Worm (Caenorhabditis elegans) whole organism, midembryonic: ENCODE data around the gene cnc-6.

ENCODE experiments used
- T22C8.4 ChIP-seq: fragments of 200-800 bp; sonication (Bioruptor generic); IDR thresholded peaks from 2 replicates; pipeline ENCODE4 v1.3.6; 2022; ENCODE audit warnings: missing genetic modification characterization, missing compliant biosample characterization
- flt-1 ChIP-seq: fragments of 200-800 bp; sonication (Bioruptor generic); IDR thresholded peaks from 2 replicates; pipeline ENCODE4 v1.3.6; 2022; ENCODE audit warnings: missing genetic modification characterization, missing compliant biosample characterization
- ref-1 ChIP-seq: fragments of 200-800 bp; sonication (Bioruptor generic); conservative IDR thresholded peaks from 2 replicates; pipeline ENCODE4 v1.3.6; 2022; ENCODE audit warnings: missing genetic modification reagents, missing genetic modification characterization, missing compliant biosample characterization
- ztf-23 ChIP-seq: fragments of 200-800 bp; sonication (Bioruptor generic); IDR thresholded peaks from 2 replicates; pipeline ENCODE4 v1.3.6; 2022; ENCODE audit warnings: missing genetic modification reagents, missing genetic modification characterization, missing compliant biosample characterization

DNA sequence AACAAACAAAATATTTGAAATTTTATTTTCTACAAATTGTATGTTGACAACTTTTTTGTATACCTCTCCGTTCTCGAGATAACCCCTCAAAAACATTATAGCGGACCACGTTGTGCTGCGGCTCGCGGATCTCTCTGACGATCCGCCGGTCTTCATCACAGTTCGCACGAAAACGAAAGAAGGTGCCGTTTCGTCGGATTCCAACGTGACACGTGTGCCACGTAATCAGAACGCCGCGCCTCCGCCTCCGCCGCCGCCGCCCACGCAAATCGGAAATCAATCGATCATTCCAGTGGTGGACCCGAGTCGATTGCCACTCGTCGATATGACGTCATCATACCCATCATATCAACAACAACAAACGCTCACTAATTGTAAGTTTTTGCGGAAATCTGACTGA is 36.1 kb downstream of the cnc-6 start:
- TF ChIP-seq T22C8.4 (GFP tag; lab: Robert Waterston, UW) (no peak), ref-1 (GFP tag; lab: Robert Waterston, UW) (no peak), ztf-23 (GFP tag; lab: Robert Waterston, UW) (no peak), flt-1 (GFP tag; lab: Robert Waterston, UW) (no peak)
